Fruit fly (Drosophila melanogaster) whole organism, embryonic: ENCODE results near the gene dysc.

ENCODE experiments used
- C15 ChIP-seq: fragments of 200-800 bp; sonication (Bioruptor generic); IDR thresholded peaks from 3 replicates; pipeline ENCODE4 v1.3.6; 2022; ENCODE audit warnings: missing biosample characterization, missing genetic modification characterization
- CG1024 ChIP-seq: fragments of 200-800 bp; sonication (Bioruptor generic); IDR thresholded peaks from 2 replicates; pipeline ENCODE4 v1.3.6; 2022; ENCODE audit warnings: missing biosample characterization, missing genetic modification characterization
- CG11398 ChIP-seq: fragments of 200-800 bp; sonication (Bioruptor generic); optimal IDR thresholded peaks from 2 replicates; lab custom pipeline; 2016; ENCODE audit warnings: missing biosample characterization, missing genetic modification characterization
- CG12942 ChIP-seq: fragments of 200-800 bp; sonication (Bioruptor generic); optimal IDR thresholded peaks from 3 replicates; lab custom pipeline; 2016; ENCODE audit warnings: missing biosample characterization, missing genetic modification characterization
- CG13123 ChIP-seq: fragments of 200-800 bp; sonication (Bioruptor generic); optimal IDR thresholded peaks from 2 replicates; lab custom pipeline; 2016; ENCODE audit warnings: missing biosample characterization, missing genetic modification characterization
- CG13424 ChIP-seq: fragments of 200-800 bp; sonication (Bioruptor generic); optimal IDR thresholded peaks from 2 replicates; lab custom pipeline; 2019; ENCODE audit warnings: missing biosample characterization, mild to moderate bottlenecking, missing genetic modification characterization, moderate library complexity
- CG1529 ChIP-seq: fragments of 200-800 bp; sonication (Bioruptor generic); optimal IDR thresholded peaks from 3 replicates; lab custom pipeline; 2018; ENCODE audit warnings: missing biosample characterization, missing genetic modification characterization
- CG1602 ChIP-seq: fragments of 200-800 bp; sonication (Bioruptor generic); optimal IDR thresholded peaks from 3 replicates; lab custom pipeline; 2016; ENCODE audit warnings: missing biosample characterization, missing genetic modification characterization
- CG16863 ChIP-seq: fragments of 200-800 bp; sonication (Bioruptor generic); optimal IDR thresholded peaks from 3 replicates; lab custom pipeline; 2016; ENCODE audit warnings: missing biosample characterization, missing genetic modification characterization
- CG18599 ChIP-seq: fragments of 200-800 bp; sonication (Bioruptor generic); optimal IDR thresholded peaks from 3 replicates; lab custom pipeline; 2017; ENCODE audit warnings: missing biosample characterization, missing genetic modification characterization, mild to moderate bottlenecking, moderate library complexity, missing genetic modification reagents
- CG30431 ChIP-seq: fragments of 200-800 bp; sonication (Bioruptor generic); optimal IDR thresholded peaks from 2 replicates; lab custom pipeline; 2017; ENCODE audit warnings: missing biosample characterization, missing genetic modification characterization
- CG31224 ChIP-seq: fragments of 200-800 bp; sonication (Bioruptor generic); IDR thresholded peaks from 2 replicates; pipeline ENCODE4 v1.3.6; 2022; ENCODE audit warnings: missing biosample characterization, missing genetic modification characterization
- CG31365 ChIP-seq: fragments of 200-800 bp; sonication (Bioruptor generic); optimal IDR thresholded peaks from 2 replicates; lab custom pipeline; 2018; ENCODE audit warnings: missing biosample characterization, mild to moderate bottlenecking, missing genetic modification characterization
- CG32772 ChIP-seq: fragments of 200-800 bp; sonication (Bioruptor generic); IDR thresholded peaks from 2 replicates; pipeline ENCODE4 v1.3.6; 2022; ENCODE audit warnings: missing biosample characterization, missing genetic modification characterization
- CG3995 ChIP-seq: fragments of 200-800 bp; sonication (Bioruptor generic); optimal IDR thresholded peaks from 3 replicates; lab custom pipeline; 2016; ENCODE audit warnings: missing biosample characterization, missing genetic modification characterization
- CG4707 ChIP-seq: fragments of 200-800 bp; sonication (Bioruptor generic); optimal IDR thresholded peaks from 2 replicates; lab custom pipeline; 2018; ENCODE audit warnings: missing biosample characterization, mild to moderate bottlenecking, missing genetic modification characterization, moderate library complexity
- CG6254 ChIP-seq: fragments of 200-800 bp; sonication (Bioruptor generic); optimal IDR thresholded peaks from 3 replicates; lab custom pipeline; 2017; ENCODE audit warnings: mild to moderate bottlenecking, missing biosample characterization, missing genetic modification reagents, missing genetic modification characterization
- CG7987 ChIP-seq: fragments of 200-800 bp; sonication (Bioruptor generic); optimal IDR thresholded peaks from 2 replicates; lab custom pipeline; 2018; ENCODE audit warnings: missing biosample characterization, mild to moderate bottlenecking, missing genetic modification characterization, moderate library complexity
- CG8388 ChIP-seq: fragments of 200-800 bp; sonication (Bioruptor generic); optimal IDR thresholded peaks from 2 replicates; lab custom pipeline; 2019; ENCODE audit warnings: missing biosample characterization, mild to moderate bottlenecking, missing genetic modification characterization, moderate library complexity
- CG9437 ChIP-seq: fragments of 200-800 bp; sonication (Bioruptor generic); optimal IDR thresholded peaks from 2 replicates; lab custom pipeline; 2018; ENCODE audit warnings: missing biosample characterization, mild to moderate bottlenecking, missing genetic modification characterization
- Camta ChIP-seq: fragments of 200-800 bp; sonication (Bioruptor generic); optimal IDR thresholded peaks from 2 replicates; lab custom pipeline; 2016; ENCODE audit warnings: missing biosample characterization, missing genetic modification characterization
- Doc2 ChIP-seq: fragments of 200-800 bp; sonication (Bioruptor generic); IDR thresholded peaks from 2 replicates; pipeline ENCODE4 v1.3.6; 2022; ENCODE audit warnings: missing biosample characterization, missing genetic modification characterization
- Ets65A ChIP-seq: fragments of 200-800 bp; sonication (Bioruptor generic); peaks from one replicate; lab custom pipeline; 2016; ENCODE audit warnings: missing biosample characterization, missing genetic modification characterization
- Hand ChIP-seq: fragments of 200-800 bp; sonication (Bioruptor generic); optimal IDR thresholded peaks from 2 replicates; lab custom pipeline; 2017; ENCODE audit warnings: mild to moderate bottlenecking, missing biosample characterization, missing genetic modification reagents, missing genetic modification characterization
- Meics ChIP-seq: fragments of 200-800 bp; sonication (Bioruptor generic); optimal IDR thresholded peaks from 2 replicates; lab custom pipeline; 2017; ENCODE audit warnings: missing biosample characterization, mild to moderate bottlenecking, missing genetic modification characterization
- Myb ChIP-seq: fragments of 200-800 bp; sonication (Bioruptor generic); optimal IDR thresholded peaks from 2 replicates; lab custom pipeline; 2016; ENCODE audit warnings: missing biosample characterization, missing genetic modification characterization
- NK7.1 ChIP-seq: fragments of 200-800 bp; sonication (Bioruptor generic); optimal IDR thresholded peaks from 3 replicates; lab custom pipeline; 2016; ENCODE audit warnings: missing biosample characterization, missing genetic modification characterization
- Sry-β ChIP-seq: fragments of 200-800 bp; sonication (Bioruptor generic); optimal IDR thresholded peaks from 2 replicates; lab custom pipeline; 2018; ENCODE audit warnings: missing biosample characterization, mild to moderate bottlenecking, missing genetic modification characterization, moderate library complexity
- TFAM ChIP-seq: fragments of 200-800 bp; sonication (Bioruptor generic); optimal IDR thresholded peaks from 2 replicates; lab custom pipeline; 2017; ENCODE audit warnings: missing biosample characterization, missing genetic modification characterization, inconsistent platforms
- Xrp1 ChIP-seq: fragments of 200-800 bp; sonication (Bioruptor generic); IDR thresholded peaks from 2 replicates; pipeline ENCODE4 v1.3.6; 2022; ENCODE audit warnings: missing biosample characterization, missing genetic modification characterization
- chinmo ChIP-seq: fragments of 200-800 bp; sonication (Bioruptor generic); IDR thresholded peaks from 4 replicates; pipeline ENCODE4 v1.3.6; 2022; ENCODE audit warnings: missing biosample characterization, missing genetic modification characterization; ENCODE audit not compliant: partially characterized antibody
- ci ChIP-seq: fragments of 200-800 bp; sonication (Bioruptor generic); IDR thresholded peaks from 3 replicates; pipeline ENCODE4 v1.3.6; 2022; ENCODE audit warnings: missing biosample characterization, missing genetic modification characterization
- crol ChIP-seq: fragments of 200-800 bp; sonication (Bioruptor generic); IDR thresholded peaks from 2 replicates; pipeline ENCODE4 v1.3.6; 2022; ENCODE audit warnings: missing biosample characterization, missing genetic modification characterization
- fu2 ChIP-seq: fragments of 200-800 bp; sonication (Bioruptor generic); optimal IDR thresholded peaks from 2 replicates; lab custom pipeline; 2016; ENCODE audit warnings: missing biosample characterization, missing genetic modification characterization
- grau ChIP-seq: fragments of 200-800 bp; optimal IDR thresholded peaks from 3 replicates; lab custom pipeline; 2019; ENCODE audit warnings: missing biosample characterization, mild to moderate bottlenecking, missing genetic modification characterization, moderate library complexity
- grn ChIP-seq: fragments of 200-800 bp; sonication (Bioruptor generic); optimal IDR thresholded peaks from 3 replicates; lab custom pipeline; 2017; ENCODE audit warnings: missing biosample characterization, missing genetic modification characterization
- maf-S ChIP-seq: fragments of 200-800 bp; sonication (Bioruptor generic); optimal IDR thresholded peaks from 2 replicates; lab custom pipeline; 2016; ENCODE audit warnings: missing biosample characterization, missing genetic modification characterization
- nmo ChIP-seq: fragments of 200-800 bp; sonication (Bioruptor generic); optimal IDR thresholded peaks from 2 replicates; lab custom pipeline; 2018; ENCODE audit warnings: missing biosample characterization, mild to moderate bottlenecking, missing genetic modification characterization, moderate library complexity
- org-1 ChIP-seq: fragments of 200-800 bp; sonication (Bioruptor generic); optimal IDR thresholded peaks from 2 replicates; lab custom pipeline; 2017; ENCODE audit warnings: missing biosample characterization, missing genetic modification characterization
- repo ChIP-seq: fragments of 200-800 bp; sonication (Bioruptor generic); optimal IDR thresholded peaks from 2 replicates; lab custom pipeline; 2016; ENCODE audit warnings: missing biosample characterization, missing genetic modification characterization
- ro ChIP-seq: fragments of 200-800 bp; sonication (Bioruptor generic); IDR thresholded peaks from 2 replicates; pipeline ENCODE4 v1.3.6; 2022; ENCODE audit warnings: missing biosample characterization, missing genetic modification characterization
- scrt ChIP-seq: fragments of 200-800 bp; sonication (Bioruptor generic); optimal IDR thresholded peaks from 2 replicates; lab custom pipeline; 2018; ENCODE audit warnings: missing biosample characterization, mild to moderate bottlenecking, missing genetic modification characterization, moderate library complexity
- sens ChIP-seq: fragments of 200-800 bp; sonication (Bioruptor generic); peaks from one replicate; lab custom pipeline; 2016; ENCODE audit warnings: missing biosample characterization, missing genetic modification characterization
- sens-2 ChIP-seq: fragments of 200-800 bp; sonication (Bioruptor generic); IDR thresholded peaks from 2 replicates; pipeline ENCODE4 v1.3.6; 2022; ENCODE audit warnings: missing biosample characterization, missing genetic modification characterization
- so ChIP-seq: fragments of 200-800 bp; sonication (Bioruptor generic); IDR thresholded peaks from 3 replicates; pipeline ENCODE4 v1.3.6; 2022; ENCODE audit warnings: missing biosample characterization, missing genetic modification characterization
- sob ChIP-seq: fragments of 200-800 bp; sonication (Bioruptor generic); IDR thresholded peaks from 2 replicates; pipeline ENCODE4 v1.3.6; 2022; ENCODE audit warnings: missing biosample characterization, missing genetic modification characterization
- sqz ChIP-seq: fragments of 200-800 bp; sonication (Bioruptor generic); optimal IDR thresholded peaks from 3 replicates; lab custom pipeline; 2018; ENCODE audit warnings: missing biosample characterization, mild to moderate bottlenecking, missing genetic modification characterization
- stwl ChIP-seq: fragments of 200-800 bp; sonication (Bioruptor generic); optimal IDR thresholded peaks from 3 replicates; lab custom pipeline; 2018; ENCODE audit warnings: missing biosample characterization, mild to moderate bottlenecking, missing genetic modification characterization, moderate library complexity
- z ChIP-seq: fragments of 200-800 bp; sonication (Bioruptor generic); IDR thresholded peaks from 3 replicates; pipeline ENCODE4 v1.3.6; 2022; ENCODE audit warnings: missing biosample characterization, missing genetic modification characterization
- zen ChIP-seq: fragments of 200-800 bp; sonication (Bioruptor generic); optimal IDR thresholded peaks from 3 replicates; lab custom pipeline; 2018; ENCODE audit warnings: missing biosample characterization, mild to moderate bottlenecking, missing genetic modification characterization, moderate library complexity

Gene dysc

DNA sequence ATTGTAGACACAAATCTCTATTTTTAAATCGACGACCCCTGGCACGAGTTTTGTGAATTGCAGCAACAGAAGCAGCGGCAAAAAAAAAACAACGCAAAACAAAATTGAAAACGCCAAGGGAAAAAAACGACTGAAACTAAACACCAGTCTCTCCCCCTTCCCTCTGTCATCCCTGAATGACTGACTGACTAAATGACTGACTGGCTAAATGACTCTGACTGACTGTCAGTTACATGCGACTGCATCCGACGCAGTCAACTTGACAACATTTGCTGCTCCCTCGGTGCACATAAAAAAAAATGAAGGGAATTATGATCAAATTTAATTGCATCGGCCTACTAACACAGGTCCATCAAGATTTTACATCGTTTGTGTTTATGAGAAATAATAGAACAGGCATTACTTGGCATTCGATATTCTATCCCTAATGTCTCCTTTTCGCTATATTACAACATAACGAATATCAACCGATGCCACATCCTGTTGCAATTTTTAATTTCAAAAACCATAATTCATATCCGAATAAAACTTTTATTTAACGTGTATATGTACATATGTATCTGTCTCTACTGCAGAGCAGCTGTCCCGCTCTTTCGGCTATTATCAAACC, 14.7 kb upstream of the dysc start (continued):
- TF ChIP-seq fu2 (GFP tag; lab: Kevin White, UChicago) (no peak), CG18599 (GFP tag; lab: Kevin White, UChicago) (no peak), Myb (GFP tag; lab: Kevin White, UChicago) (no peak), so (GFP tag; lab: Robert Waterston, UW) (peak; percentile 12; the same call in 1 of the 3 replicates), CG31365 (tag; lab: Kevin White, UChicago) (no peak), Xrp1 (GFP tag; lab: Robert Waterston, UW) (peak; percentile 53; the same call in 1 of the 2 replicates), sens-2 (GFP tag; lab: Robert Waterston, UW) (no peak), grn (no peak), CG13424 (peak; percentile 34), scrt (GFP tag; lab: Kevin White, UChicago) (no peak), CG4707 (GFP tag; lab: Kevin White, UChicago) (no peak), NK7.1 (GFP tag; lab: Kevin White, UChicago) (no peak), CG7987 (no peak), stwl (tag; lab: Kevin White, UChicago) (no peak), CG9437 (GFP tag; lab: Kevin White, UChicago) (no peak), Meics (GFP tag; lab: Kevin White, UChicago) (no peak), ci (GFP tag; lab: Robert Waterston, UW) (no peak), nmo (GFP tag; lab: Kevin White, UChicago) (peak; percentile 78), ro (GFP tag; lab: Robert Waterston, UW) (no peak)

DNA sequence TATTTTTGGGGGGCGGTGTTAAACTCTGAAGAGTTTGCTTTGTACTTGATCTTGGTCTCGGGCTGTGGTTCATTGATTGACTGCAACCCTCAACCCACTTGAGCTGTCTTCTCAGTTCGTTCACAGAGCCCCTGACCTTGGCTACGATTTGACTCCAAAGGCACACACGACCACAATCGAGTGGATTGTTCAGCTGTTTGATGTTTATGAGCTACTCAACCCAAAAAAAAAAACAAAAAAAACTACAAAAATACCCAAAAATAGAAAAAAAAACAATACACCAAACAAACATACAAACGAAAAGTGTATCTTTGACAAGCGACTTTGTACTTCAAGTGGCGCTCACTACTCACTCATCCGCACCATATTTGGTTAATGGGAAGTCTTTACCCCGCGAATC, 11.5 kb upstream of the dysc start:
- peak; percentile 90 for TF ChIP-seq z (GFP tag; lab: Robert Waterston, UW)
- peak; percentile 38 for TF ChIP-seq sqz (GFP tag; lab: Kevin White, UChicago)
- TF ChIP-seq Ets65A (GFP tag; lab: Kevin White, UChicago) = peak; percentile 42
- TF ChIP-seq CG16863 = no peak
- TF ChIP-seq CG8388 (GFP tag; lab: Kevin White, UChicago) = no peak
- peak; percentile 51; the same call in 1 of the 2 replicates for TF ChIP-seq CG32772
- no peak for TF ChIP-seq scrt (GFP tag; lab: Kevin White, UChicago)
- no peak for TF ChIP-seq CG12942 (GFP tag; lab: Kevin White, UChicago)
- peak; percentile 28; the same call in 1 of the 2 replicates for TF ChIP-seq sob (GFP tag; lab: Robert Waterston, UW)
- TF ChIP-seq grau = no peak
- no peak for TF ChIP-seq zen (tag; lab: Kevin White, UChicago)
- no peak for TF ChIP-seq TFAM
- TF ChIP-seq chinmo (GFP tag; lab: Robert Waterston, UW) = 0 out of 4 replicates have a peak, but pooled peaks have one; percentile 27
- TF ChIP-seq CG11398 (GFP tag; lab: Kevin White, UChicago) = no peak
- TF ChIP-seq org-1 = no peak
- TF ChIP-seq crol (GFP tag; lab: Robert Waterston, UW) = peak; percentile 40; the same call in 1 of the 2 replicates
- no peak for TF ChIP-seq CG30431 (GFP tag; lab: Kevin White, UChicago)
- TF ChIP-seq sens (GFP tag; lab: Kevin White, UChicago) = peak; percentile 44
- TF ChIP-seq repo (GFP tag; lab: Kevin White, UChicago) = no peak

DNA sequence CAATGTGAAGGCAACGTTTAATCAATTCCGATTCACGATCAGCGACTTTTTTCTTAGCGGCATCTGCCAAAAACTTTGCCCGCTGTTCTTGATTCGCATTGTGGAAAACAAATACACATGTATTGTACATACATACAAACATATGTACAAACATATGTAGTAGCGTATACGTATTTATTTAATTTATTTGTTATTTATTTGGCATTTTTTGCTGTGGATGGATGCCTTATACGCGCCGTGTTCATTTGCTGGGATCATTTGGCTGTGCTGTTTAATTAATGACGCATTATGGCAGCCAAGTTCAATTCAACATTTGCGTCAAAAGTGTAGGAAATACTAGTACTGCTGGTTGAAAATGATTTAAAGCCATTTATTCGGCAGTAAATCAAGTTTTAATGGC, 9.7 kb upstream of the dysc start:
- TF ChIP-seq CG1024 (GFP tag; lab: Robert Waterston, UW) = no peak
- no peak for TF ChIP-seq Doc2 (GFP tag; lab: Robert Waterston, UW)
- TF ChIP-seq CG31224 (GFP tag; lab: Robert Waterston, UW) = no peak
- no peak for TF ChIP-seq Hand
- no peak for TF ChIP-seq Sry-β
- TF ChIP-seq CG1602 (GFP tag; lab: Kevin White, UChicago) = no peak
- TF ChIP-seq maf-S (GFP tag; lab: Kevin White, UChicago) = no peak
- TF ChIP-seq scrt (GFP tag; lab: Kevin White, UChicago) = peak; percentile 5
- no peak for TF ChIP-seq CG13123 (GFP tag; lab: Kevin White, UChicago)
- TF ChIP-seq CG3995 (GFP tag; lab: Kevin White, UChicago) = no peak
- TF ChIP-seq CG6254 (GFP tag; lab: Kevin White, UChicago) = no peak
- no peak for TF ChIP-seq CG1529 (GFP tag; lab: Kevin White, UChicago)
- no peak for TF ChIP-seq C15 (GFP tag; lab: Robert Waterston, UW)
- no peak for TF ChIP-seq ci (GFP tag; lab: Robert Waterston, UW)
- TF ChIP-seq Camta (GFP tag; lab: Kevin White, UChicago) = no peak
